Fruit fly (Drosophila melanogaster): ENCODE measurements around the gene asun.

- TF ChIP-seq lz (GFP tag; optimal IDR thresholded peaks at IDR 0.05) = no peak
- no peak for TF ChIP-seq Sox15 (GFP tag; optimal IDR thresholded peaks at IDR 0.05)
- no peak for TF ChIP-seq CG10669 (GFP tag; optimal IDR thresholded peaks at IDR 0.05)
- TF ChIP-seq CG32006 (GFP tag; optimal IDR thresholded peaks at IDR 0.05) = no peak
- no peak for TF ChIP-seq CG31627 (GFP tag; optimal IDR thresholded peaks at IDR 0.05)
- TF ChIP-seq CG6276 (GFP tag; optimal IDR thresholded peaks at IDR 0.05) = no peak
- no peak for TF ChIP-seq CG34406 (GFP tag; optimal IDR thresholded peaks at IDR 0.05)
- no peak for TF ChIP-seq Gug (GFP tag; IDR thresholded peaks at IDR 0.05)
- no peak for TF ChIP-seq OdsH (GFP tag; optimal IDR thresholded peaks at IDR 0.05)
- no peak for TF ChIP-seq Ets96B (tag; optimal IDR thresholded peaks at IDR 0.05)
Measured at dm6 chr3R:16230080-16230670, 33.9 kb upstream of the asun start.
